Worm (Caenorhabditis elegans) whole organism, early embryonic: ENCODE data around the gene F49E12.8.

ENCODE experiments used
- F13C5.2 ChIP-seq: sonication (generic microtip); optimal IDR thresholded peaks from 2 replicates; lab custom pipeline; 2017; ENCODE audit warnings: mild to moderate bottlenecking, missing genetic modification characterization, inconsistent platforms, missing compliant biosample characterization
- ama-1 ChIP-seq: fragments of 150-350 bp; optimal IDR thresholded peaks from 2 replicates; lab custom pipeline; 2014
- ceh-13 ChIP-seq: fragments of 200-800 bp; sonication (Bioruptor generic); optimal IDR thresholded peaks from 2 replicates; lab custom pipeline; 2018; ENCODE audit warnings: mild to moderate bottlenecking, missing genetic modification characterization, missing compliant biosample characterization
- ceh-36 ChIP-seq: sonication (generic microtip); optimal IDR thresholded peaks from 2 replicates; lab custom pipeline; 2016; ENCODE audit warnings: missing genetic modification characterization, inconsistent platforms, missing compliant biosample characterization
- hmbx-1 ChIP-seq: sonication (generic microtip); optimal IDR thresholded peaks from 2 replicates; lab custom pipeline; 2016; ENCODE audit warnings: mild to moderate bottlenecking, missing genetic modification characterization, missing compliant biosample characterization
- hnd-1 ChIP-seq: sonication (generic microtip); optimal IDR thresholded peaks from 2 replicates; lab custom pipeline; 2016; ENCODE audit warnings: missing genetic modification characterization, missing compliant biosample characterization
- pes-1 ChIP-seq: fragments of 200-800 bp; sonication (Bioruptor generic); IDR thresholded peaks from 2 replicates; pipeline ENCODE4 v1.3.6; 2022; ENCODE audit warnings: missing genetic modification reagents, missing genetic modification characterization, missing compliant biosample characterization
- scrt-1 ChIP-seq: fragments of 200-800 bp; sonication (Bioruptor generic); IDR thresholded peaks from 2 replicates; pipeline ENCODE4 v1.3.6; 2022; ENCODE audit warnings: missing genetic modification characterization, missing compliant biosample characterization
- sea-1 ChIP-seq: fragments of 200-800 bp; sonication (Bioruptor generic); conservative IDR thresholded peaks from 2 replicates; pipeline ENCODE4 v1.3.6; 2022; ENCODE audit warnings: missing genetic modification characterization, missing compliant biosample characterization
- tbx-11 ChIP-seq: fragments of 200-800 bp; sonication (Bioruptor generic); IDR thresholded peaks from 2 replicates; pipeline ENCODE4 v1.3.6; 2022; ENCODE audit warnings: missing genetic modification characterization, missing compliant biosample characterization
- tbx-37 ChIP-seq: fragments of 200-800 bp; sonication (Bioruptor generic); conservative IDR thresholded peaks from 2 replicates; pipeline ENCODE4 v1.3.6; 2022; ENCODE audit warnings: missing genetic modification reagents, missing genetic modification characterization, missing compliant biosample characterization

DNA sequence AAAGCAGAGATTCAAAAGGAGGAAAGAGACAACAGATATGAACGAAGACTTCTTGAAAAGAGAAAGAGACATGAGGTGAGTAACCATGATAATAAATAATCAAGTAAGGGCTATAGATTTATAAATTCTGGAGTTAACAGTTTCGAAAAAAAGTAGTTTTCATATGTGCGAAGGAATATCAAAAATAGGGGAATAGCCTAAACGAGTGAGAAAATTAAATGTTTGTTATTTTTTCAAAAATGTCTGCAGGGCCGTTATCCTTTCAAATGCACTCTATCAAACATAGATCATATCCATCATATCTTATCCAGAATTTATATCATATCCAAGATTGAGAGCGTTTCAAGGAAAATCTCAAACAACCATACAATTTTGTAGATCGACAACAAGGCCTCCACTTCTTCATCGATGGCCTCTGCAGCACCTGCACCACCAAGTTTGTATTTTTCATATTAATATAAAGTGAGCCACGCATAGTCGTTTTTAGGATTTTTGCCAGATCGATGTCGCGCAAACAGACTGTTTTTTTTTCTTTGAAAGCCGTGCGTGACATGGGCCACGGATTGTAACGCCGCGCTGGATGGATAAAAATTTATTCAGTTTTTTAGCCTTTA lies 26.8 kb upstream of the F49E12.8 start:
- TF ChIP-seq pes-1 (GFP tag; lab: Robert Waterston, UW) (no peak), tbx-11 (GFP tag; lab: Robert Waterston, UW) (no peak), F13C5.2 (tag; lab: Kevin White, UChicago) (no peak), scrt-1 (GFP tag; lab: Robert Waterston, UW) (no peak), hnd-1 (tag; lab: Kevin White, UChicago) (no peak), ceh-13 (no peak), ama-1 (lab: Kevin White, UChicago) (no peak), hmbx-1 (tag; lab: Kevin White, UChicago) (no peak), tbx-37 (GFP tag; lab: Robert Waterston, UW) (no peak), ceh-36 (tag; lab: Kevin White, UChicago) (no peak), sea-1 (GFP tag; lab: Robert Waterston, UW) (no peak)
